Worm (Caenorhabditis elegans) whole organism, L1 larva: ENCODE measurements around the gene F40F8.12.
A peak's percentile ranks its signal among the peaks of the same experiment; 100 is the strongest.

Experiments
- C04F5.9 ChIP-seq: sonication (generic microtip); optimal IDR thresholded peaks from 2 replicates; lab custom pipeline; 2016; ENCODE audit warnings: missing genetic modification characterization, missing compliant biosample characterization
- C16A3.4 ChIP-seq: fragments of 150-350 bp; optimal IDR thresholded peaks from 2 replicates; lab custom pipeline; 2014; ENCODE audit warnings: missing biosample characterization, missing genetic modification characterization
- C34B4.2 ChIP-seq: sonication (generic microtip); optimal IDR thresholded peaks from 2 replicates; lab custom pipeline; 2017; ENCODE audit warnings: mild to moderate bottlenecking, missing genetic modification characterization, missing compliant biosample characterization
- F16B12.6 ChIP-seq: fragments of 150-350 bp; optimal IDR thresholded peaks from 2 replicates; lab custom pipeline; 2014; ENCODE audit warnings: missing biosample characterization, missing genetic modification characterization
- Y116A8C.19 ChIP-seq: sonication (generic microtip); optimal IDR thresholded peaks from 2 replicates; lab custom pipeline; 2016; ENCODE audit warnings: missing compliant biosample characterization, missing genetic modification characterization, borderline replicate concordance
- aha-1 ChIP-seq: fragments of 150-350 bp; optimal IDR thresholded peaks from 2 replicates; lab custom pipeline; 2014; ENCODE audit warnings: missing biosample characterization, missing genetic modification characterization
- aly-2 ChIP-seq: fragments of 150-350 bp; optimal IDR thresholded peaks from 2 replicates; lab custom pipeline; 2014; ENCODE audit warnings: missing biosample characterization, missing genetic modification characterization
- ama-1 ChIP-seq: fragments of 150-350 bp; optimal IDR thresholded peaks from 2 replicates; lab custom pipeline; 2014
- blmp-1 ChIP-seq: fragments of 150-350 bp; optimal IDR thresholded peaks from 2 replicates; lab custom pipeline; 2014; ENCODE audit warnings: missing biosample characterization, missing genetic modification characterization
- ceh-63 ChIP-seq: fragments of 200-800 bp; sonication (Bioruptor generic); optimal IDR thresholded peaks from 2 replicates; lab custom pipeline; 2018; ENCODE audit warnings: mild to moderate bottlenecking, missing genetic modification characterization, missing compliant biosample characterization
- ceh-82 ChIP-seq, 3 experiments: fragments of 150-350 bp in 1 of 3; sonication (generic microtip) in 2 of 3; optimal IDR thresholded peaks; 2 replicates each; lab custom pipeline; 2014 to 2017; ENCODE audit warnings: missing biosample characterization in 3 of 3, missing genetic modification characterization in 3 of 3
- ces-1 ChIP-seq: fragments of 150-350 bp; optimal IDR thresholded peaks from 2 replicates; lab custom pipeline; 2014; ENCODE audit warnings: missing biosample characterization, missing genetic modification reagents, missing genetic modification characterization
- efl-1 ChIP-seq, 4 experiments: fragments of 150-350 bp; optimal IDR thresholded peaks in 3 of 4; peaks in 1 of 4; 1 replicate in 1 of 4; 2 replicates in 3 of 4; lab custom pipeline; 2014; ENCODE audit warnings: missing biosample characterization in 2 of 4, missing genetic modification characterization in 2 of 4, missing genetic modification reagents in 2 of 4
- egl-27 ChIP-seq, 2 experiments: fragments of 150-350 bp in 1 of 2; sonication (generic microtip); optimal IDR thresholded peaks; 3 replicates each; lab custom pipeline; 2017 to 2018; ENCODE audit warnings: missing biosample characterization in 2 of 2, missing genetic modification characterization in 2 of 2, missing genetic modification reagents in 2 of 2
- fkh-4 ChIP-seq: sonication (generic microtip); optimal IDR thresholded peaks from 2 replicates; lab custom pipeline; 2016; ENCODE audit warnings: missing compliant biosample characterization, missing genetic modification characterization, borderline replicate concordance
- fkh-8 ChIP-seq: sonication (generic microtip); optimal IDR thresholded peaks from 2 replicates; lab custom pipeline; 2016; ENCODE audit warnings: mild to moderate bottlenecking, missing genetic modification characterization, missing compliant biosample characterization
- fos-1 ChIP-seq: fragments of 150-350 bp; optimal IDR thresholded peaks from 2 replicates; lab custom pipeline; 2014; ENCODE audit warnings: missing biosample characterization, missing genetic modification characterization
- grh-1 ChIP-seq: fragments of 200-800 bp; sonication (Bioruptor generic); IDR thresholded peaks from 2 replicates; pipeline ENCODE4 v1.3.6; 2022; ENCODE audit warnings: missing genetic modification reagents, missing genetic modification characterization, missing compliant biosample characterization
- hpl-2 ChIP-seq: fragments of 150-350 bp; optimal IDR thresholded peaks from 2 replicates; lab custom pipeline; 2014; ENCODE audit warnings: missing biosample characterization, missing genetic modification reagents, missing genetic modification characterization
- lin-13 ChIP-seq: fragments of 150-350 bp; optimal IDR thresholded peaks from 2 replicates; lab custom pipeline; 2014; ENCODE audit warnings: missing biosample characterization, missing genetic modification reagents, missing genetic modification characterization
- lin-14 ChIP-seq: fragments of 200-800 bp; sonication (Bioruptor generic); optimal IDR thresholded peaks from 2 replicates; lab custom pipeline; 2018; ENCODE audit warnings: mild to moderate bottlenecking, missing genetic modification characterization, moderate library complexity, missing compliant biosample characterization
- lin-35 ChIP-seq, 2 experiments: fragments of 150-350 bp; optimal IDR thresholded peaks; 2 replicates each; lab custom pipeline; 2014; ENCODE audit warnings: missing biosample characterization in 2 of 2, missing genetic modification characterization in 2 of 2, missing genetic modification reagents in 2 of 2
- lsy-2 ChIP-seq, 2 experiments: fragments of 150-350 bp; optimal IDR thresholded peaks; 2 replicates each; lab custom pipeline; 2014; ENCODE audit warnings: missing biosample characterization in 2 of 2, missing genetic modification characterization in 2 of 2
- mab-9 ChIP-seq: fragments of 200-800 bp; sonication (Bioruptor generic); IDR thresholded peaks from 2 replicates; pipeline ENCODE4 v1.3.6; 2022; ENCODE audit warnings: missing genetic modification reagents, missing genetic modification characterization, missing compliant biosample characterization
- mef-2 ChIP-seq: fragments of 150-350 bp; optimal IDR thresholded peaks from 2 replicates; lab custom pipeline; 2014; ENCODE audit warnings: missing biosample characterization, missing genetic modification characterization
- nhr-11 ChIP-seq: fragments of 150-350 bp; optimal IDR thresholded peaks from 2 replicates; lab custom pipeline; 2014; ENCODE audit warnings: missing biosample characterization, missing genetic modification characterization
- nhr-20 ChIP-seq: sonication (generic microtip); optimal IDR thresholded peaks from 2 replicates; lab custom pipeline; 2016; ENCODE audit warnings: mild to moderate bottlenecking, missing genetic modification characterization, missing compliant biosample characterization
- nhr-237 ChIP-seq: fragments of 150-350 bp; optimal IDR thresholded peaks from 2 replicates; lab custom pipeline; 2014; ENCODE audit warnings: missing biosample characterization, missing genetic modification characterization
- nhr-28 ChIP-seq: fragments of 150-350 bp; optimal IDR thresholded peaks from 2 replicates; lab custom pipeline; 2014; ENCODE audit warnings: missing biosample characterization, missing genetic modification characterization
- nhr-71 ChIP-seq: sonication (generic microtip); optimal IDR thresholded peaks from 2 replicates; lab custom pipeline; 2016; ENCODE audit warnings: mild to moderate bottlenecking, missing genetic modification characterization, moderate library complexity, missing compliant biosample characterization
- nhr-76 ChIP-seq: sonication (generic microtip); optimal IDR thresholded peaks from 2 replicates; lab custom pipeline; 2017; ENCODE audit warnings: missing biosample characterization, missing genetic modification characterization
- nhr-84 ChIP-seq: sonication (generic microtip); optimal IDR thresholded peaks from 2 replicates; lab custom pipeline; 2017; ENCODE audit warnings: missing biosample characterization, missing genetic modification characterization
- nhr-85 ChIP-seq: sonication (generic microtip); peaks from one replicate; lab custom pipeline; 2016; ENCODE audit warnings: missing genetic modification characterization, inconsistent platforms, missing compliant biosample characterization
- nhr-90 ChIP-seq: sonication (generic microtip); optimal IDR thresholded peaks from 2 replicates; lab custom pipeline; 2016; ENCODE audit warnings: mild to moderate bottlenecking, missing genetic modification characterization, missing compliant biosample characterization; ENCODE audit not compliant: poor library complexity
- pag-3 ChIP-seq: sonication (generic microtip); optimal IDR thresholded peaks from 2 replicates; lab custom pipeline; 2017; ENCODE audit warnings: missing genetic modification characterization, mild to moderate bottlenecking, missing compliant biosample characterization, antibody characterized with exemption, borderline replicate concordance; ENCODE audit not compliant: insufficient read depth
- pax-3 ChIP-seq: fragments of 200-800 bp; sonication (Bioruptor generic); optimal IDR thresholded peaks from 2 replicates; lab custom pipeline; 2018; ENCODE audit warnings: mild to moderate bottlenecking, missing genetic modification characterization, moderate library complexity, missing compliant biosample characterization
- snpc-4 ChIP-seq: fragments of 150-350 bp; optimal IDR thresholded peaks from 2 replicates; lab custom pipeline; 2014; ENCODE audit warnings: missing biosample characterization, missing genetic modification characterization
- snu-23 ChIP-seq: sonication (generic microtip); optimal IDR thresholded peaks from 2 replicates; lab custom pipeline; 2016; ENCODE audit warnings: missing genetic modification characterization, missing compliant biosample characterization
- sox-4 ChIP-seq: sonication (generic microtip); optimal IDR thresholded peaks from 2 replicates; lab custom pipeline; 2016; ENCODE audit warnings: missing genetic modification characterization, missing compliant biosample characterization
- sptf-1 ChIP-seq: fragments of 150-350 bp; optimal IDR thresholded peaks from 2 replicates; lab custom pipeline; 2014; ENCODE audit warnings: missing biosample characterization, missing genetic modification characterization
- sup-37 ChIP-seq: fragments of 200-800 bp; sonication (Bioruptor generic); optimal IDR thresholded peaks from 2 replicates; lab custom pipeline; 2018; ENCODE audit warnings: mild to moderate bottlenecking, missing genetic modification characterization, missing compliant biosample characterization
- tbx-2 ChIP-seq: sonication (generic microtip); optimal IDR thresholded peaks from 2 replicates; lab custom pipeline; 2016; ENCODE audit warnings: missing genetic modification characterization, missing compliant biosample characterization
- tlp-1 ChIP-seq: fragments of 150-350 bp; optimal IDR thresholded peaks from 2 replicates; lab custom pipeline; 2014; ENCODE audit warnings: missing biosample characterization, missing genetic modification characterization
- unc-130 ChIP-seq: fragments of 150-350 bp; optimal IDR thresholded peaks from 2 replicates; lab custom pipeline; 2017; ENCODE audit warnings: missing biosample characterization, missing genetic modification characterization, inconsistent platforms
- unc-86 ChIP-seq: sonication (generic microtip); optimal IDR thresholded peaks from 2 replicates; lab custom pipeline; 2016; ENCODE audit warnings: missing genetic modification characterization, missing compliant biosample characterization
- unc-98 ChIP-seq: fragments of 200-800 bp; sonication (Bioruptor generic); IDR thresholded peaks from 2 replicates; pipeline ENCODE4 v1.3.6; 2022; ENCODE audit warnings: missing genetic modification characterization, missing compliant biosample characterization
- vab-15 ChIP-seq: sonication (generic microtip); optimal IDR thresholded peaks from 2 replicates; lab custom pipeline; 2017; ENCODE audit warnings: missing genotype, mild to moderate bottlenecking, missing genetic modification characterization, missing compliant biosample characterization
- xbp-1 ChIP-seq: sonication (generic microtip); optimal IDR thresholded peaks from 2 replicates; lab custom pipeline; 2016; ENCODE audit warnings: missing genetic modification characterization, missing compliant biosample characterization
- zag-1 ChIP-seq: fragments of 150-350 bp; optimal IDR thresholded peaks from 2 replicates; lab custom pipeline; 2014; ENCODE audit warnings: missing biosample characterization, missing genetic modification characterization
- zip-4 ChIP-seq: fragments of 200-800 bp; sonication (Bioruptor generic); optimal IDR thresholded peaks from 2 replicates; lab custom pipeline; 2018; ENCODE audit warnings: mild to moderate bottlenecking, missing genetic modification characterization, moderate library complexity, missing compliant biosample characterization
- ztf-11 ChIP-seq, 2 experiments: sonication (generic microtip); optimal IDR thresholded peaks; 2 replicates each; lab custom pipeline; 2016 to 2017; ENCODE audit warnings: missing genetic modification characterization in 2 of 2, missing biosample characterization in 1 of 2, missing compliant biosample characterization in 1 of 2
- ztf-4 ChIP-seq: fragments of 150-350 bp; optimal IDR thresholded peaks from 2 replicates; lab custom pipeline; 2014; ENCODE audit warnings: missing biosample characterization, missing genetic modification characterization

F40F8.12 gene

DNA sequence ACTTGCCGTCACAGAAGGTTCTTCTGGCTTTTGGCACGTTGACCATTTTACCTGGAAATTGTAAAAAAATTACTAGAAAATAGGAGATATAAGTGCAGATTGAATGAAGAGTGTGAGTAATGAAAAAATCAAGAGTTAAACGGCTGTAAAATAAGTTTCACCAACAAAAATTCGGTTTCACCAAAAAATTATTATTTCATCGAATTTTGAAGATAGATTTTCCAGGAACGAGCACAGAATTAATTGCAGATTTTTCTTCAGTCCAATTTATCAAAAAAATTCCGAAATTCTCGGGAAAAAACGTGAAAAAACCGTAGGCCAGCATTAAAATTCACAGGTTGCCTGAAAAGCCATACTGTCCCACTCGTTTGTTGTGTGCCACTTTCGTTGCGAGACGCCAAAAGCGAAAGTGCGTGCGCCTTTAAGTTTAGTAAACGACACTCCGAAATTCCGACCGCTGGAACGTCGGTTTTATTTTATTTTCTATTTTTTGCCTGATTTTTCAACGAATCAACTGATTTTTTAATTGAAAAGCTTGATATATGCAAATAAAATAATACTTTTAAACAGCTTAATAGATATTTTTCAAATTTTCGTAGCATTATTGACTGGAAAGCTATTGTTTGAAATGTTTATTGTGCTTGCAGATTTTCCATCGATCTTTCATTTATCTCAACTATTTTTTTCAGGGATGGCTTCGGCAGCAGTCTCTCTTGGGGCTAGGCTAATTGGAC lies 32.3 kb upstream of the F40F8.12 start, which contains the start of the genes rpl-36.A and nuo-1:
TSS of gene rpl-36.A (minus strand) at position 51 of the 734 bp plus-strand sequence.
TSS of gene nuo-1 (plus strand) at position 684 of the 734 bp plus-strand sequence.
- TF ChIP-seq ceh-82 (tag; optimal IDR thresholded peaks at IDR 0.05; lab: Kevin White, UChicago): peak; percentile 58 to 92 (median 76)
- TF ChIP-seq xbp-1 (tag; lab: Kevin White, UChicago): peak; percentile 79
- peak; percentile 38 for TF ChIP-seq C04F5.9 (tag; lab: Kevin White, UChicago)
- TF ChIP-seq lin-14 (GFP tag; lab: Kevin White, UChicago): peak; percentile 88
- peak; percentile 85 for TF ChIP-seq nhr-20
- TF ChIP-seq pag-3 (tag; lab: Kevin White, UChicago): no peak
- TF ChIP-seq nhr-85: peak; percentile 87
- TF ChIP-seq lin-35 (GFP tag; optimal IDR thresholded peaks at IDR 0.05; lab: Kevin White, UChicago): peak; percentile 88 to 93
- peak; percentile 4 for TF ChIP-seq nhr-11 (tag; lab: Kevin White, UChicago)
- TF ChIP-seq ztf-4 (tag; lab: Kevin White, UChicago): peak; percentile 3
- no peak for TF ChIP-seq sup-37
- no peak for TF ChIP-seq fkh-4 (tag; lab: Kevin White, UChicago)
- TF ChIP-seq nhr-71 (tag; lab: Kevin White, UChicago): peak; percentile 88
- TF ChIP-seq snpc-4 (tag; lab: Kevin White, UChicago): peak; percentile 61
- TF ChIP-seq ceh-63 (GFP tag; lab: Kevin White, UChicago): no peak
- TF ChIP-seq hpl-2: peak; percentile 55
- no peak for TF ChIP-seq sox-4 (tag; lab: Kevin White, UChicago)
- no peak for TF ChIP-seq nhr-76 (tag; lab: Kevin White, UChicago)
- peak; percentile 15 for TF ChIP-seq mef-2
- TF ChIP-seq C34B4.2 (tag; lab: Kevin White, UChicago): no peak
- TF ChIP-seq zip-4 (GFP tag; lab: Kevin White, UChicago): no peak
- TF ChIP-seq pax-3 (tag; lab: Kevin White, UChicago): no peak
- TF ChIP-seq ama-1: no peak
- TF ChIP-seq blmp-1 (tag; lab: Kevin White, UChicago): peak; percentile 97
- TF ChIP-seq grh-1 (GFP tag; lab: Robert Waterston, UW): peak; percentile 58
- peak; percentile 69 for TF ChIP-seq unc-86
- no peak for TF ChIP-seq zag-1
- TF ChIP-seq efl-1 (optimal IDR thresholded peaks at IDR 0.05; lab: Kevin White, UChicago): peak; percentile 88 to 91
- peak; percentile 82 to 98 for TF ChIP-seq efl-1 (GFP tag; optimal IDR thresholded peaks at IDR 0.05 in 1 of 2; lab: Kevin White, UChicago)
- peak; percentile 77 for TF ChIP-seq fkh-8 (tag; lab: Kevin White, UChicago)
- peak; percentile 98 to 99 for TF ChIP-seq lsy-2 (tag; optimal IDR thresholded peaks at IDR 0.05; lab: Kevin White, UChicago)
- TF ChIP-seq snu-23: peak; percentile 91
- peak; percentile 62 for TF ChIP-seq F16B12.6 (tag; lab: Kevin White, UChicago)
- no peak for TF ChIP-seq mab-9 (GFP tag; lab: Robert Waterston, UW)
- peak; percentile 73 for TF ChIP-seq fos-1 (tag; lab: Kevin White, UChicago)
- peak; percentile 29 for TF ChIP-seq vab-15 (tag; lab: Kevin White, UChicago)
- TF ChIP-seq nhr-84: no peak
- peak; percentile 54 for TF ChIP-seq nhr-90 (tag; lab: Kevin White, UChicago)
- TF ChIP-seq ces-1: no peak
- TF ChIP-seq egl-27 (tag; optimal IDR thresholded peaks at IDR 0.05; lab: Kevin White, UChicago): no peak
- no peak for TF ChIP-seq sptf-1 (tag; lab: Kevin White, UChicago)
- TF ChIP-seq tbx-2 (tag; lab: Kevin White, UChicago): peak; percentile 77
- no peak for TF ChIP-seq unc-98
- peak in 1 of 2 experiments; percentile 25 for TF ChIP-seq ztf-11 (tag; optimal IDR thresholded peaks at IDR 0.05; lab: Kevin White, UChicago)
- no peak for TF ChIP-seq Y116A8C.19 (tag; lab: Kevin White, UChicago)
- peak; percentile 56 for TF ChIP-seq nhr-237 (tag; lab: Kevin White, UChicago)
- TF ChIP-seq unc-130: peak; percentile 94
- peak; percentile 79 for TF ChIP-seq lin-13 (GFP tag; lab: Kevin White, UChicago)
- no peak for TF ChIP-seq aha-1 (tag; lab: Kevin White, UChicago)
- TF ChIP-seq aly-2 (tag; lab: Kevin White, UChicago): no peak
- TF ChIP-seq nhr-28 (tag; lab: Kevin White, UChicago): no peak
- TF ChIP-seq C16A3.4 (tag; lab: Kevin White, UChicago): peak; percentile 96
- TF ChIP-seq tlp-1 (tag; lab: Kevin White, UChicago): no peak
